Comparison of ENCODE assay signal across 3 fruit fly cellular contexts in the genomic region with DNA sequence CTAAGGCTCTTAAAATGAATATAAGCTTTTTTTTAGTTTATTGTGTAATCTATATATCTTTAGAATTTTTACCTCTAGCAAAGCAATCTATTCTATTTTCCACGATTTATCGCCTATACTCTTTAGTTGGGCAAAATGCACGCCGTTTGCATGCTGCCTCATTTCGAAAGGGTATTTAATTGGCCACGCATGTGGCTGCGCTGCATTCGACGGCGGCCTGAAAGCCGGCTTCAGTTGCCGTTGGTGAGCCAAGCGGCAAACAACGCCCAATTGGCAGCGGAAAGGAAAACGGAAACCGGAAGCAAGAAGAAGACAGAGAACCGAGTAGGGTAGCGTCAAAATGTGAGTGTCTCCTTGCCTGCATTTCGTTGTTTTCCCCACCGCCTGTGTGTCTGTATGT.
TF ChIP-seq lines count a peak whose summit lies in the region.

A gene (plus strand): TSS at position 251 of the 400 bp plus-strand sequence.

- no peak for TF ChIP-seq CTCF in whole organism, embryonic (GFP tag; optimal IDR thresholded peaks at IDR 0.05; lab: Kevin White, UChicago)

TF ChIP-seq in whole organism, embryonic, 481 proteins besides CTCF, POLR2A, EP300 and RAD21 (continues in another document):
- TF ChIP-seq nom (GFP tag; optimal IDR thresholded peaks at IDR 0.05; lab: Kevin White, UChicago) (peak; percentile 38), CG6689 (GFP tag; IDR thresholded peaks at IDR 0.05; lab: Robert Waterston, UW) (0 out of 2 replicates have a peak, but pooled peaks have one; percentile 27), CG5245 (GFP tag; optimal IDR thresholded peaks at IDR 0.05; lab: Kevin White, UChicago) (no peak), en (GFP tag; optimal IDR thresholded peaks at IDR 0.05; lab: Kevin White, UChicago) (no peak), Hr3 (GFP tag; optimal IDR thresholded peaks at IDR 0.05; lab: Kevin White, UChicago) (no peak), ham (GFP tag; IDR thresholded peaks at IDR 0.05; lab: Robert Waterston, UW) (no peak), sens (GFP tag; lab: Kevin White, UChicago) (peak; percentile 75), Fer2 (tag; optimal IDR thresholded peaks at IDR 0.05; lab: Kevin White, UChicago) (no peak), sob (GFP tag; IDR thresholded peaks at IDR 0.05; lab: Robert Waterston, UW) (no peak), ci (GFP tag; IDR thresholded peaks at IDR 0.05; lab: Robert Waterston, UW) (peak; percentile 72), run (tag; optimal IDR thresholded peaks at IDR 0.05; lab: Kevin White, UChicago) (no peak), Vsx1 (GFP tag; optimal IDR thresholded peaks at IDR 0.05; lab: Kevin White, UChicago) (peak; percentile 43), MTF-1 (GFP tag; optimal IDR thresholded peaks at IDR 0.05; lab: Kevin White, UChicago; ENCODE audit: borderline replicate concordance) (peak; percentile 17), chm (GFP tag; IDR thresholded peaks at IDR 0.05; lab: Robert Waterston, UW) (0 out of 2 replicates have a peak, but pooled peaks have one; percentile 40), CG13287 (GFP tag; IDR thresholded peaks at IDR 0.05; lab: Robert Waterston, UW; ENCODE audit: partially characterized antibody) (no peak), CG15514 (GFP tag; optimal IDR thresholded peaks at IDR 0.05; lab: Kevin White, UChicago) (no peak), cad (GFP tag; optimal IDR thresholded peaks at IDR 0.05; lab: Kevin White, UChicago) (no peak), Ets97D (GFP tag; optimal IDR thresholded peaks at IDR 0.05; lab: Kevin White, UChicago) (peak; percentile 76), her (GFP tag; optimal IDR thresholded peaks at IDR 0.05; lab: Kevin White, UChicago) (no peak), CG32772 (GFP tag; IDR thresholded peaks at IDR 0.05; lab: Robert Waterston, UW) (0 out of 2 replicates have a peak, but pooled peaks have one; percentile 17), Xrp1 (GFP tag; IDR thresholded peaks at IDR 0.05; lab: Robert Waterston, UW) (0 out of 2 replicates have a peak, but pooled peaks have one; percentile 31), so (GFP tag; IDR thresholded peaks at IDR 0.05; lab: Robert Waterston, UW) (no peak), nau (GFP tag; optimal IDR thresholded peaks at IDR 0.05; lab: Kevin White, UChicago) (no peak), exex (tag; optimal IDR thresholded peaks at IDR 0.05; lab: Kevin White, UChicago) (no peak), CG10979 (tag; optimal IDR thresholded peaks at IDR 0.05; lab: Kevin White, UChicago) (peak; percentile 23), CG17385 (GFP tag; optimal IDR thresholded peaks at IDR 0.05; lab: Kevin White, UChicago) (peak; percentile 59), dm (GFP tag; optimal IDR thresholded peaks at IDR 0.05; lab: Kevin White, UChicago) (no peak), Xbp1 (GFP tag; optimal IDR thresholded peaks at IDR 0.05; lab: Kevin White, UChicago) (peak; percentile 13)

TF ChIP-seq in whole organism, prepupa, 60 proteins besides CTCF, POLR2A, EP300 and RAD21 (continues in another document):
- TF ChIP-seq Sox102F (GFP tag; optimal IDR thresholded peaks at IDR 0.05; lab: Kevin White, UChicago) (peak; percentile 20), CG8632 (GFP tag; optimal IDR thresholded peaks at IDR 0.05; lab: Kevin White, UChicago) (peak; percentile 20), CG9139 (GFP tag; optimal IDR thresholded peaks at IDR 0.05; lab: Kevin White, UChicago) (peak; percentile 20), CG1621 (tag; optimal IDR thresholded peaks at IDR 0.05; lab: Kevin White, UChicago) (no peak), eg (GFP tag; IDR thresholded peaks at IDR 0.05; lab: Robert Waterston, UW) (0 out of 3 replicates have a peak, but pooled peaks have one; percentile 29), OdsH (GFP tag; optimal IDR thresholded peaks at IDR 0.05; lab: Kevin White, UChicago) (peak; percentile 36), Ets21C (GFP tag; optimal IDR thresholded peaks at IDR 0.05; lab: Kevin White, UChicago) (no peak), CG15336 (GFP tag; IDR thresholded peaks at IDR 0.05; lab: Robert Waterston, UW) (peak; percentile 51), CG8319 (GFP tag; optimal IDR thresholded peaks at IDR 0.05; lab: Kevin White, UChicago) (no peak), Gug (GFP tag; IDR thresholded peaks at IDR 0.05; lab: Robert Waterston, UW) (no peak), lz (GFP tag; optimal IDR thresholded peaks at IDR 0.05; lab: Kevin White, UChicago) (peak; percentile 5), achi (GFP tag; optimal IDR thresholded peaks at IDR 0.05; lab: Kevin White, UChicago) (peak; percentile 15), CG31627 (GFP tag; optimal IDR thresholded peaks at IDR 0.05; lab: Kevin White, UChicago) (peak; percentile 16), esn (GFP tag; optimal IDR thresholded peaks at IDR 0.05; lab: Kevin White, UChicago) (peak; percentile 26), Smox (GFP tag; optimal IDR thresholded peaks at IDR 0.05; lab: Kevin White, UChicago) (peak; percentile 15), CG32006 (GFP tag; optimal IDR thresholded peaks at IDR 0.05; lab: Kevin White, UChicago) (peak; percentile 37), Sox14 (GFP tag; optimal IDR thresholded peaks at IDR 0.05; lab: Kevin White, UChicago) (no peak), Eip75B (GFP tag; optimal IDR thresholded peaks at IDR 0.05; lab: Kevin White, UChicago) (peak; percentile 34), CG11294 (GFP tag; IDR thresholded peaks at IDR 0.05; lab: Robert Waterston, UW) (no peak), CG3919 (GFP tag; optimal IDR thresholded peaks at IDR 0.05; lab: Kevin White, UChicago) (peak; percentile 2), CG34406 (GFP tag; optimal IDR thresholded peaks at IDR 0.05; lab: Kevin White, UChicago) (peak; percentile 4), Lpt (GFP tag; optimal IDR thresholded peaks at IDR 0.05; lab: Kevin White, UChicago) (no peak), CG6792 (GFP tag; optimal IDR thresholded peaks at IDR 0.05; lab: Kevin White, UChicago) (peak; percentile 10), ss (GFP tag; optimal IDR thresholded peaks at IDR 0.05; lab: Kevin White, UChicago) (peak; percentile 21 to 39), Sox15 (GFP tag; optimal IDR thresholded peaks at IDR 0.05; lab: Kevin White, UChicago) (no peak), CG7368 (GFP tag; optimal IDR thresholded peaks at IDR 0.05; lab: Kevin White, UChicago) (no peak), Met (GFP tag; optimal IDR thresholded peaks at IDR 0.05; lab: Kevin White, UChicago) (peak; percentile 17), Hr4 (GFP tag; optimal IDR thresholded peaks at IDR 0.05; lab: Kevin White, UChicago) (peak; percentile 47), topi (GFP tag; optimal IDR thresholded peaks at IDR 0.05; lab: Kevin White, UChicago) (peak; percentile 0), Hr39 (GFP tag; optimal IDR thresholded peaks at IDR 0.05; lab: Kevin White, UChicago) (peak; percentile 22), CG16779 (tag; optimal IDR thresholded peaks at IDR 0.05; lab: Kevin White, UChicago) (no peak)

TF ChIP-seq in whole organism, pupa, 21 proteins besides CTCF, POLR2A, EP300 and RAD21:
- no peak for TF ChIP-seq Pif1B (GFP tag; optimal IDR thresholded peaks at IDR 0.05; lab: Kevin White, UChicago)
- TF ChIP-seq Pif1A (GFP tag; optimal IDR thresholded peaks at IDR 0.05; lab: Kevin White, UChicago): peak; percentile 50
- peak; percentile 57; the same call in 1 of the 3 replicates for TF ChIP-seq CG4496 (GFP tag; IDR thresholded peaks at IDR 0.05; lab: Robert Waterston, UW)
- no peak for TF ChIP-seq CG10348 (GFP tag; IDR thresholded peaks at IDR 0.05; lab: Robert Waterston, UW)
- no peak for TF ChIP-seq Ets98B (GFP tag; IDR thresholded peaks at IDR 0.05; lab: Robert Waterston, UW)
- TF ChIP-seq CG32121 (GFP tag; IDR thresholded peaks at IDR 0.05; lab: Robert Waterston, UW): peak; percentile 27; the same call in 1 of the 2 replicates
- TF ChIP-seq CG8159 (tag; optimal IDR thresholded peaks at IDR 0.05; lab: Kevin White, UChicago): peak; percentile 25
- TF ChIP-seq Snoo (tag; optimal IDR thresholded peaks at IDR 0.05; lab: Kevin White, UChicago): peak; percentile 29
